Worm (Caenorhabditis elegans): ENCODE measurements around the gene tag-307.

Gene tag-307

ce11 chrIII:7892333-7892732 is 35.3 kb upstream of the tag-307 start:
- TF ChIP-seq mls-2 (tag; optimal IDR thresholded peaks at IDR 0.05) (no peak), mep-1 (tag; optimal IDR thresholded peaks at IDR 0.05) (no peak), ceh-83 (GFP tag; optimal IDR thresholded peaks at IDR 0.05) (no peak), nhr-12 (tag; optimal IDR thresholded peaks at IDR 0.05) (no peak), unc-39 (tag; optimal IDR thresholded peaks at IDR 0.05) (no peak), elt-3 (tag; optimal IDR thresholded peaks at IDR 0.05) (no peak)

DNA sequence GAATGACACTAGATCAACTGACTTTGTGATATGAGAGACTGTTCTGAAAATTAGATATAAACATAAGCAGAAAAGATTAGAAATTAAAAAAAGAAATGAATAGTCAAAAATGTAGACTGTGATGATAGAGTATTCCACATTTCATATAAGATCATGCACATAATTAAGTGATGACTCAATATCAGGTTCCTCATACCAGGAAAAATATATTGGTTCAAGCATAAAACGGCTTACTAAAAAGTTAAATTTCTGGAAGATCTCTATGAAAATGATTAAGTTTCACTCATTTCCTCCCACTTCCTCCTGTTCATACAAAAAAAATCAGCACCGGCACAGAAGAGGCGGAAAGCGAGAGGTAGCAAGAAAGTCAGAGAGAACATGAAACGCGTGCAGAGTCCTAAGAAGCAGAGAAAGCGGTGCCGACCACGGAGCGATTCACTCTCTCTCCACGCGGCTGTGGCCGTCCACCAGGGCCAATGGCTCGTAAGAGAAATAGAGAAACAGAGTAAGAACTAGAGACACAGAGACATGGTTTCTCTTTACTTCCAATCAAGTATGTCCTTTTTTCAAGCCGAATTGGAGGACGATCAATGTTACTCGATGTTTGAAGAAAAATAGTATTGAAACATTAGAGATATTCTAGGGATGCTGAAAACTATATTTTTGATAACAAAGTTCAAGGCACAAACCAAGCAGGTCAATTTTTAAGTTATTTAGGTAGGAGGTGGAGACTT is 34.7 kb upstream of the tag-307 start, which contains the start of the genes ZK688.5 and fahd-1:
Gene ZK688.5 (minus strand): TSS at position 51 of the 734 bp plus-strand sequence.
Gene fahd-1 (plus strand): TSS at position 684 of the 734 bp plus-strand sequence.
- TF ChIP-seq elt-3 (tag; optimal IDR thresholded peaks at IDR 0.05), result no peak
- TF ChIP-seq flh-1 (GFP tag; optimal IDR thresholded peaks at IDR 0.05), result no peak
- no peak for TF ChIP-seq unc-39 (tag; optimal IDR thresholded peaks at IDR 0.05)
- no peak for TF ChIP-seq tbx-8 (GFP tag; optimal IDR thresholded peaks at IDR 0.05)
- peak; percentile 8 for TF ChIP-seq ceh-39 (tag; optimal IDR thresholded peaks at IDR 0.05)
- no peak for TF ChIP-seq drap-1 (GFP tag; optimal IDR thresholded peaks at IDR 0.05)
- peak; percentile 10 for TF ChIP-seq cnd-1 (tag; optimal IDR thresholded peaks at IDR 0.05)
- no peak for TF ChIP-seq bed-3 (GFP tag; optimal IDR thresholded peaks at IDR 0.05)
- no peak for TF ChIP-seq ceh-83 (GFP tag; optimal IDR thresholded peaks at IDR 0.05)
- TF ChIP-seq mep-1 (tag; optimal IDR thresholded peaks at IDR 0.05), result peak; percentile 40
- no peak for TF ChIP-seq nhr-12 (tag; optimal IDR thresholded peaks at IDR 0.05)
- TF ChIP-seq mab-5 (tag; optimal IDR thresholded peaks at IDR 0.05), result no peak
- TF ChIP-seq nhr-2 (tag; optimal IDR thresholded peaks at IDR 0.05), result peak; percentile 77
- TF ChIP-seq mls-2 (tag; optimal IDR thresholded peaks at IDR 0.05), result peak; percentile 68
- peak; percentile 46 for TF ChIP-seq nhr-237 (tag; optimal IDR thresholded peaks at IDR 0.05)
- TF ChIP-seq elt-1 (tag; optimal IDR thresholded peaks at IDR 0.05; ENCODE audit: borderline replicate concordance, insufficient read depth), result no peak
- no peak for TF ChIP-seq nhr-28 (tag; optimal IDR thresholded peaks at IDR 0.05)
- TF ChIP-seq snpc-4 (tag; optimal IDR thresholded peaks at IDR 0.05), result no peak
- no peak for TF ChIP-seq ceh-43 (GFP tag; optimal IDR thresholded peaks at IDR 0.05)
- no peak for TF ChIP-seq blmp-1 (tag; optimal IDR thresholded peaks at IDR 0.05)
- TF ChIP-seq hlh-1 (tag; optimal IDR thresholded peaks at IDR 0.05), result peak; percentile 93
- TF ChIP-seq M03D4.4 (tag; optimal IDR thresholded peaks at IDR 0.05), result no peak
- TF ChIP-seq ces-1 (GFP tag; optimal IDR thresholded peaks at IDR 0.05), result peak; percentile 59
- TF ChIP-seq lsy-2 (tag; optimal IDR thresholded peaks at IDR 0.05), result peak; percentile 56
- peak; percentile 68 for TF ChIP-seq unc-120 (tag; optimal IDR thresholded peaks at IDR 0.05; ENCODE audit: poor library complexity, severe bottlenecking)
- TF ChIP-seq lin-13 (tag; optimal IDR thresholded peaks at IDR 0.05), result peak; percentile 19
- peak; percentile 74 for TF ChIP-seq ham-2 (GFP tag; optimal IDR thresholded peaks at IDR 0.05)
- peak; percentile 71 for TF ChIP-seq pha-4 (tag; optimal IDR thresholded peaks at IDR 0.05)
- no peak for TF ChIP-seq ztf-11 (tag; optimal IDR thresholded peaks at IDR 0.05)

DNA sequence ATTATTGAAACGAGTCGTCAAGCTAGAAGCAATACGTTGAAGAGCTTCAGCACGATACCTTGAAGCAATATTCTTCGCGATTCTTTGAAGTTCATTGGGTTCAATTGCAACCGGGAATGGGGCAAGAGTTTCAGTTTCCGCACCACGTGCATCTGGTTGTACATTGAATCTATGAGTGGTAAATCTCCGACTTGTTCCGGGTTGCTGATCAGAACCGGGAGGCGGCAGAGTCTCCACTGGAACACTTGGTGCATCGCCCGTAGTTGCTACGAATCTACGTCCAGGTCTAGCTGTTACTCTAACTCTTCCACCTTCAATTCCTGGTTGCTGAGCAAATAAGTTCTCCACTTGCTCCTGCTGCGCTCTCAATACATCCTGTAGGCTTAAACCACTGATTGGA is 32.0 kb upstream of the tag-307 start:
- TF ChIP-seq ztf-11 (tag; optimal IDR thresholded peaks at IDR 0.05) (no peak), sem-2 (GFP tag; optimal IDR thresholded peaks at IDR 0.05) (no peak), cnd-1 (tag; optimal IDR thresholded peaks at IDR 0.05) (no peak), elt-3 (tag; optimal IDR thresholded peaks at IDR 0.05) (no peak), lin-32 (GFP tag; optimal IDR thresholded peaks at IDR 0.05) (no peak), tbx-8 (GFP tag; optimal IDR thresholded peaks at IDR 0.05) (no peak), pha-4 (tag; optimal IDR thresholded peaks at IDR 0.05) (no peak), M03D4.4 (tag; optimal IDR thresholded peaks at IDR 0.05) (no peak), blmp-1 (tag; optimal IDR thresholded peaks at IDR 0.05) (no peak), mab-5 (tag; optimal IDR thresholded peaks at IDR 0.05) (no peak)

DNA sequence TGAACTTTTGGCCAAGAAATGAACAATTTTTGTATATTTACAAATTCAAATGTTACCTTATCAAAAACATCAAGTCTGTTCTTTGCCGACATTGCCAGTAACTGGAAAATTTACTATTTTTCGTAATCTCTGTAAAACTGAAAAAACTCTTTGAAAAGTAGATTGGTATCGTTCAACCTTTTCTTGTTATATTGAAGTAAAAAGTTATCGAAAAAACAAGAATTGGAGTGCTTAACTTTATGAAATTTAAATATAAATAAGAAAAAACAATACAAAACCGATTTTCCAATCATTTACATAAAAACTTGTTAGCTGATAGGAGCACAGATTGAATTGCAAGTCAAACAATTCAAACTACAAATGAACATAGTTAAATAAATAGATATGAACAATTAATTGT is 27.8 kb upstream of the tag-307 start, which contains the start of gene ZK688.11:
Gene ZK688.11 (minus strand): TSS at position 101 of the 400 bp plus-strand sequence.
- no peak for TF ChIP-seq snpc-4 (tag; optimal IDR thresholded peaks at IDR 0.05)
- TF ChIP-seq tbx-8 (GFP tag; optimal IDR thresholded peaks at IDR 0.05), result no peak
- no peak for TF ChIP-seq nhr-28 (tag; optimal IDR thresholded peaks at IDR 0.05)
- TF ChIP-seq nhr-12 (tag; optimal IDR thresholded peaks at IDR 0.05), result no peak
- TF ChIP-seq ztf-11 (tag; optimal IDR thresholded peaks at IDR 0.05), result no peak
- no peak for TF ChIP-seq nhr-2 (tag; optimal IDR thresholded peaks at IDR 0.05)
- TF ChIP-seq unc-120 (tag; optimal IDR thresholded peaks at IDR 0.05; ENCODE audit: poor library complexity, severe bottlenecking), result no peak
- no peak for TF ChIP-seq cnd-1 (tag; optimal IDR thresholded peaks at IDR 0.05)
- TF ChIP-seq elt-3 (tag; optimal IDR thresholded peaks at IDR 0.05), result no peak
- TF ChIP-seq ham-2 (GFP tag; optimal IDR thresholded peaks at IDR 0.05), result no peak
- TF ChIP-seq nhr-237 (tag; optimal IDR thresholded peaks at IDR 0.05), result no peak
- TF ChIP-seq nhr-76 (tag; optimal IDR thresholded peaks at IDR 0.05), result no peak
- TF ChIP-seq lin-13 (tag; optimal IDR thresholded peaks at IDR 0.05), result no peak
- TF ChIP-seq drap-1 (GFP tag; optimal IDR thresholded peaks at IDR 0.05), result no peak
- TF ChIP-seq mep-1 (tag; optimal IDR thresholded peaks at IDR 0.05), result no peak
- no peak for TF ChIP-seq ceh-83 (GFP tag; optimal IDR thresholded peaks at IDR 0.05)
- TF ChIP-seq lsy-2 (tag; optimal IDR thresholded peaks at IDR 0.05), result no peak
- TF ChIP-seq ces-1 (GFP tag; optimal IDR thresholded peaks at IDR 0.05), result no peak

All from whole organism, mixed stage, embryonic.